Fruit fly (Drosophila melanogaster) whole organism, embryonic: ENCODE results near the gene sdt.
A peak's percentile ranks its signal among the peaks of the same experiment; 100 is the strongest.

Source experiments
- CG10654 ChIP-seq: fragments of 200-800 bp; sonication (Bioruptor generic); optimal IDR thresholded peaks from 2 replicates; lab custom pipeline; 2016; ENCODE audit warnings: missing biosample characterization, missing genetic modification characterization
- CG13287 ChIP-seq: fragments of 200-800 bp; sonication (Bioruptor generic); IDR thresholded peaks from 2 replicates; pipeline ENCODE4 v1.3.6; 2022; ENCODE audit warnings: missing biosample characterization, missing genetic modification characterization; ENCODE audit not compliant: partially characterized antibody
- CG15514 ChIP-seq: fragments of 200-800 bp; sonication (Bioruptor generic); optimal IDR thresholded peaks from 3 replicates; lab custom pipeline; 2017; ENCODE audit warnings: missing biosample characterization, missing genetic modification characterization, mild to moderate bottlenecking, moderate library complexity, missing genetic modification reagents
- CG15696 ChIP-seq: fragments of 200-800 bp; sonication (Bioruptor generic); optimal IDR thresholded peaks from 2 replicates; lab custom pipeline; 2019; ENCODE audit warnings: missing biosample characterization, mild to moderate bottlenecking, missing genetic modification characterization, moderate library complexity
- CG16813 ChIP-seq: fragments of 200-800 bp; sonication (Bioruptor generic); IDR thresholded peaks from 3 replicates; pipeline ENCODE4 v1.3.6; 2022; ENCODE audit warnings: missing biosample characterization, missing genetic modification characterization; ENCODE audit not compliant: partially characterized antibody
- CG16815 ChIP-seq: fragments of 200-800 bp; sonication (Bioruptor generic); optimal IDR thresholded peaks from 3 replicates; lab custom pipeline; 2017; ENCODE audit warnings: missing biosample characterization, mild to moderate bottlenecking, missing genetic modification characterization
- CG1832 ChIP-seq: fragments of 200-800 bp; sonication (Bioruptor generic); optimal IDR thresholded peaks from 2 replicates; lab custom pipeline; 2017; ENCODE audit warnings: missing biosample characterization, mild to moderate bottlenecking, missing genetic modification characterization, inconsistent platforms
- CG2116 ChIP-seq: fragments of 200-800 bp; sonication (Bioruptor generic); optimal IDR thresholded peaks from 3 replicates; lab custom pipeline; 2018; ENCODE audit warnings: missing biosample characterization, mild to moderate bottlenecking, missing genetic modification characterization
- CG2129 ChIP-seq: fragments of 200-800 bp; sonication (Bioruptor generic); IDR thresholded peaks from 2 replicates; pipeline ENCODE4 v1.3.6; 2022; ENCODE audit warnings: missing biosample characterization, missing genetic modification characterization; ENCODE audit not compliant: partially characterized antibody
- CG30020 ChIP-seq: fragments of 200-800 bp; optimal IDR thresholded peaks from 2 replicates; lab custom pipeline; 2019; ENCODE audit warnings: missing biosample characterization, mild to moderate bottlenecking, missing genetic modification characterization, moderate library complexity
- CG31224 ChIP-seq: fragments of 200-800 bp; sonication (Bioruptor generic); IDR thresholded peaks from 2 replicates; pipeline ENCODE4 v1.3.6; 2022; ENCODE audit warnings: missing biosample characterization, missing genetic modification characterization
- CG6791 ChIP-seq: fragments of 200-800 bp; sonication (Bioruptor generic); IDR thresholded peaks from 3 replicates; pipeline ENCODE4 v1.3.6; 2022; ENCODE audit warnings: missing biosample characterization, missing genetic modification characterization; ENCODE audit not compliant: partially characterized antibody
- CG7745 ChIP-seq: fragments of 200-800 bp; sonication (Bioruptor generic); optimal IDR thresholded peaks from 2 replicates; lab custom pipeline; 2018; ENCODE audit warnings: missing biosample characterization, mild to moderate bottlenecking, missing genetic modification characterization, moderate library complexity
- CG7963 ChIP-seq: fragments of 200-800 bp; sonication (Bioruptor generic); IDR thresholded peaks from 3 replicates; pipeline ENCODE4 v1.3.6; 2022; ENCODE audit warnings: missing biosample characterization, missing genetic modification characterization; ENCODE audit not compliant: partially characterized antibody
- CG8290 ChIP-seq, 3 experiments: fragments of 200-800 bp; sonication (Bioruptor generic); optimal IDR thresholded peaks; 2 replicates each; lab custom pipeline; 2016 to 2019; ENCODE audit warnings: missing biosample characterization in 3 of 3, missing genetic modification characterization in 3 of 3, mild to moderate bottlenecking in 2 of 3, moderate library complexity in 1 of 3
- Deaf1 ChIP-seq: fragments of 200-800 bp; optimal IDR thresholded peaks from 3 replicates; lab custom pipeline; 2019; ENCODE audit warnings: missing biosample characterization, mild to moderate bottlenecking, missing genetic modification characterization, moderate library complexity
- Doc3 ChIP-seq: fragments of 200-800 bp; sonication (Bioruptor generic); IDR thresholded peaks from 3 replicates; pipeline ENCODE4 v1.3.6; 2022; ENCODE audit warnings: missing biosample characterization, missing genetic modification characterization; ENCODE audit not compliant: partially characterized antibody
- Dp ChIP-seq: fragments of 200-800 bp; sonication (Bioruptor generic); optimal IDR thresholded peaks from 2 replicates; lab custom pipeline; 2018; ENCODE audit warnings: missing biosample characterization, mild to moderate bottlenecking, missing genetic modification characterization, moderate library complexity
- Dref ChIP-seq: fragments of 200-800 bp; sonication (Bioruptor generic); IDR thresholded peaks from 2 replicates; pipeline ENCODE4 v1.3.6; 2022; ENCODE audit warnings: missing biosample characterization, missing genetic modification characterization
- E2f2 ChIP-seq: fragments of 200-800 bp; sonication (Bioruptor generic); IDR thresholded peaks from 2 replicates; pipeline ENCODE4 v1.3.6; 2022; ENCODE audit warnings: missing biosample characterization, missing genetic modification characterization
- Eip74EF ChIP-seq, 2 experiments: fragments of 200-800 bp in 1 of 2; fragments of >200 bp in 1 of 2; sonication (Bioruptor generic) in 1 of 2; optimal IDR thresholded peaks; 2 replicates each; lab custom pipeline; 2017 to 2019; ENCODE audit warnings: missing biosample characterization in 2 of 2, missing genetic modification characterization in 2 of 2, mild to moderate bottlenecking in 1 of 2, moderate library complexity in 1 of 2
- HLH3B ChIP-seq: fragments of 200-800 bp; sonication (Bioruptor generic); IDR thresholded peaks from 2 replicates; pipeline ENCODE4 v1.3.6; 2022; ENCODE audit warnings: missing biosample characterization, missing genetic modification characterization
- Hr51 ChIP-seq, 2 experiments: fragments of 200-800 bp; sonication (Bioruptor generic); optimal IDR thresholded peaks; 2 replicates in 1 of 2; 3 replicates in 1 of 2; lab custom pipeline; 2016 to 2018; ENCODE audit warnings: missing biosample characterization in 2 of 2, missing genetic modification characterization in 2 of 2, mild to moderate bottlenecking in 1 of 2, moderate library complexity in 1 of 2
- Lpt ChIP-seq: fragments of >200 bp; optimal IDR thresholded peaks from 2 replicates; lab custom pipeline; 2018; ENCODE audit warnings: missing biosample characterization, missing genetic modification characterization
- Sry-δ ChIP-seq: fragments of 200-800 bp; sonication (Bioruptor generic); optimal IDR thresholded peaks from 2 replicates; lab custom pipeline; 2016; ENCODE audit warnings: missing biosample characterization, missing genetic modification characterization
- Ssrp ChIP-seq: fragments of 200-800 bp; sonication (Bioruptor generic); optimal IDR thresholded peaks from 2 replicates; lab custom pipeline; 2018; ENCODE audit warnings: missing biosample characterization, mild to moderate bottlenecking, missing genetic modification characterization, moderate library complexity
- ato ChIP-seq: fragments of 200-800 bp; sonication (Bioruptor generic); IDR thresholded peaks from 2 replicates; pipeline ENCODE4 v1.3.6; 2022; ENCODE audit warnings: missing biosample characterization, missing genetic modification characterization; ENCODE audit not compliant: partially characterized antibody
- bbx ChIP-seq: fragments of 200-800 bp; sonication (Bioruptor generic); IDR thresholded peaks from 2 replicates; pipeline ENCODE4 v1.3.6; 2022; ENCODE audit warnings: missing biosample characterization, missing genetic modification characterization; ENCODE audit not compliant: partially characterized antibody
- ems ChIP-seq: fragments of 200-800 bp; sonication (Bioruptor generic); optimal IDR thresholded peaks from 3 replicates; lab custom pipeline; 2016; ENCODE audit warnings: missing biosample characterization, missing genetic modification characterization
- esg ChIP-seq: fragments of 200-800 bp; sonication (Bioruptor generic); conservative IDR thresholded peaks from 2 replicates; pipeline ENCODE4 v1.3.6; 2022; ENCODE audit warnings: missing biosample characterization, missing genetic modification characterization
- ham ChIP-seq: fragments of 200-800 bp; sonication (Bioruptor generic); IDR thresholded peaks from 2 replicates; pipeline ENCODE4 v1.3.6; 2022; ENCODE audit warnings: missing biosample characterization, missing genetic modification characterization
- her ChIP-seq: fragments of 200-800 bp; sonication (Bioruptor generic); optimal IDR thresholded peaks from 2 replicates; lab custom pipeline; 2016; ENCODE audit warnings: missing biosample characterization, missing genetic modification characterization
- inv ChIP-seq: fragments of 200-800 bp; sonication (Bioruptor generic); IDR thresholded peaks from 2 replicates; pipeline ENCODE4 v1.3.6; 2022; ENCODE audit warnings: missing biosample characterization, missing genetic modification characterization; ENCODE audit not compliant: partially characterized antibody
- mld ChIP-seq: fragments of 200-800 bp; sonication (Bioruptor generic); IDR thresholded peaks from 3 replicates; pipeline ENCODE4 v1.3.6; 2022; ENCODE audit warnings: missing biosample characterization, missing genetic modification characterization; ENCODE audit not compliant: partially characterized antibody
- peb ChIP-seq: fragments of 200-800 bp; sonication (Bioruptor generic); IDR thresholded peaks from 2 replicates; pipeline ENCODE4 v1.3.6; 2022; ENCODE audit warnings: missing biosample characterization, missing genetic modification characterization
- pfk ChIP-seq: fragments of 200-800 bp; sonication (Bioruptor generic); optimal IDR thresholded peaks from 2 replicates; lab custom pipeline; 2018; ENCODE audit warnings: missing biosample characterization, mild to moderate bottlenecking, missing genetic modification characterization, moderate library complexity
- pros ChIP-seq: fragments of 200-800 bp; sonication (Bioruptor generic); optimal IDR thresholded peaks from 3 replicates; lab custom pipeline; 2019; ENCODE audit warnings: missing biosample characterization, mild to moderate bottlenecking, missing genetic modification characterization, moderate library complexity
- sna ChIP-seq: fragments of 200-800 bp; sonication (Bioruptor generic); IDR thresholded peaks from 2 replicates; pipeline ENCODE4 v1.3.6; 2022; ENCODE audit warnings: missing biosample characterization, missing genetic modification characterization; ENCODE audit not compliant: partially characterized antibody
- stwl ChIP-seq: fragments of 200-800 bp; sonication (Bioruptor generic); optimal IDR thresholded peaks from 3 replicates; lab custom pipeline; 2018; ENCODE audit warnings: missing biosample characterization, mild to moderate bottlenecking, missing genetic modification characterization, moderate library complexity
- tap ChIP-seq: fragments of 200-800 bp; optimal IDR thresholded peaks from 3 replicates; lab custom pipeline; 2019; ENCODE audit warnings: missing biosample characterization, mild to moderate bottlenecking, missing genetic modification characterization, moderate library complexity
- tll ChIP-seq, 2 experiments: fragments of 200-800 bp in 1 of 2; fragments of >200 bp in 1 of 2; sonication (Bioruptor generic) in 1 of 2; optimal IDR thresholded peaks; 2 replicates each; lab custom pipeline; 2017 to 2019; ENCODE audit warnings: missing biosample characterization in 2 of 2, missing genetic modification characterization in 2 of 2, mild to moderate bottlenecking in 1 of 2, moderate library complexity in 1 of 2
- tna ChIP-seq: fragments of 200-800 bp; sonication (Bioruptor generic); IDR thresholded peaks from 2 replicates; pipeline ENCODE4 v1.3.6; 2022; ENCODE audit warnings: missing biosample characterization, missing genetic modification characterization; ENCODE audit not compliant: partially characterized antibody
- tup ChIP-seq: fragments of 200-800 bp; sonication (Bioruptor generic); optimal IDR thresholded peaks from 2 replicates; lab custom pipeline; 2016; ENCODE audit warnings: missing biosample characterization, mild to moderate bottlenecking, missing genetic modification characterization, moderate library complexity
- unc-4 ChIP-seq: fragments of 200-800 bp; sonication (Bioruptor generic); IDR thresholded peaks from 2 replicates; pipeline ENCODE4 v1.3.6; 2022; ENCODE audit warnings: missing biosample characterization, missing genetic modification characterization; ENCODE audit not compliant: partially characterized antibody
- vnd ChIP-seq: fragments of 200-800 bp; sonication (Bioruptor generic); IDR thresholded peaks from 3 replicates; pipeline ENCODE4 v1.3.6; 2022; ENCODE audit warnings: missing biosample characterization, missing genetic modification characterization; ENCODE audit not compliant: partially characterized antibody
- wdn ChIP-seq: fragments of 200-800 bp; sonication (Bioruptor generic); IDR thresholded peaks from 2 replicates; pipeline ENCODE4 v1.3.6; 2022; ENCODE audit warnings: missing biosample characterization, missing genetic modification characterization
- zen2 ChIP-seq: fragments of 200-800 bp; sonication (Bioruptor generic); IDR thresholded peaks from 3 replicates; pipeline ENCODE4 v1.3.6; 2022; ENCODE audit warnings: missing biosample characterization, missing genetic modification characterization; ENCODE audit not compliant: partially characterized antibody

The sdt gene

dm6 chrX:8273291-8273690, 94.9 kb downstream of the sdt start, which contains the start of gene CG1636:
Gene CG1636, plus strand, starts transcription at chrX:8273412.
- TF ChIP-seq unc-4 (GFP tag; lab: Robert Waterston, UW): peak; percentile 86
- TF ChIP-seq Hr51 (GFP tag; optimal IDR thresholded peaks at IDR 0.05; lab: Kevin White, UChicago): no peak
- no peak for TF ChIP-seq pros (GFP tag; lab: Kevin White, UChicago)
- TF ChIP-seq peb: no peak
- TF ChIP-seq tna (GFP tag; lab: Robert Waterston, UW): peak; percentile 80
- TF ChIP-seq wdn: no peak
- TF ChIP-seq CG6791 (GFP tag; lab: Robert Waterston, UW): peak; percentile 87
- no peak for TF ChIP-seq tap (tag; lab: Kevin White, UChicago)
- TF ChIP-seq CG7745 (tag; lab: Kevin White, UChicago): no peak
- TF ChIP-seq CG15696 (tag; lab: Kevin White, UChicago): no peak
- TF ChIP-seq stwl (tag; lab: Kevin White, UChicago): peak; percentile 39
- TF ChIP-seq Lpt (GFP tag; lab: Kevin White, UChicago): no peak
- peak; percentile 68 for TF ChIP-seq CG2129 (GFP tag; lab: Robert Waterston, UW)
- TF ChIP-seq CG10654 (GFP tag; lab: Kevin White, UChicago): no peak
- TF ChIP-seq bbx (GFP tag; lab: Robert Waterston, UW): peak; percentile 91
- peak; percentile 88 for TF ChIP-seq E2f2 (GFP tag; lab: Robert Waterston, UW)
- TF ChIP-seq Dref: peak; percentile 79
- TF ChIP-seq tup: no peak
- TF ChIP-seq Dp (GFP tag; lab: Kevin White, UChicago): peak; percentile 77
- TF ChIP-seq Sry-δ (GFP tag; lab: Kevin White, UChicago): peak; percentile 66
- no peak for TF ChIP-seq CG1832 (GFP tag; lab: Kevin White, UChicago)
- TF ChIP-seq ham (GFP tag; lab: Robert Waterston, UW): no peak
- TF ChIP-seq mld (GFP tag; lab: Robert Waterston, UW): peak; percentile 70; the same call in 2 of the 3 replicates
- peak; percentile 52 for TF ChIP-seq CG15514 (GFP tag; lab: Kevin White, UChicago)
- TF ChIP-seq Ssrp: no peak
- peak; percentile 83 for TF ChIP-seq zen2
- TF ChIP-seq sna (GFP tag; lab: Robert Waterston, UW): peak; percentile 89
- peak; percentile 77 for TF ChIP-seq CG16813 (GFP tag; lab: Robert Waterston, UW)
- TF ChIP-seq CG2116 (GFP tag; lab: Kevin White, UChicago): peak; percentile 63
- TF ChIP-seq CG8290 (GFP tag; optimal IDR thresholded peaks at IDR 0.05; lab: Kevin White, UChicago): no peak
- TF ChIP-seq CG8290 (tag; optimal IDR thresholded peaks at IDR 0.05; lab: Kevin White, UChicago): no peak
- no peak for TF ChIP-seq CG30020 (tag; lab: Kevin White, UChicago)
- TF ChIP-seq vnd (GFP tag; lab: Robert Waterston, UW): peak; percentile 66; the same call in 2 of the 3 replicates
- TF ChIP-seq Eip74EF (GFP tag; optimal IDR thresholded peaks at IDR 0.05; lab: Kevin White, UChicago): no peak
- no peak for TF ChIP-seq tll (GFP tag; optimal IDR thresholded peaks at IDR 0.05; lab: Kevin White, UChicago)
- TF ChIP-seq ato: peak; percentile 85
- TF ChIP-seq CG7963: peak; percentile 81
- peak; percentile 92 for TF ChIP-seq CG13287
- no peak for TF ChIP-seq CG16815
- TF ChIP-seq HLH3B (GFP tag; lab: Robert Waterston, UW): no peak
- TF ChIP-seq CG31224 (GFP tag; lab: Robert Waterston, UW): no peak
- peak; percentile 36 for TF ChIP-seq Deaf1
- no peak for TF ChIP-seq esg
- TF ChIP-seq inv (GFP tag; lab: Robert Waterston, UW): peak; percentile 71
- no peak for TF ChIP-seq ems (GFP tag; lab: Kevin White, UChicago)
- TF ChIP-seq her: no peak
- TF ChIP-seq pfk: peak; percentile 6
- peak; percentile 86 for TF ChIP-seq Doc3 (GFP tag; lab: Robert Waterston, UW)
